Fruit fly (Drosophila melanogaster) whole organism, embryonic: ENCODE results near the gene CG6511.

Source experiments
- Ada2b ChIP-seq: fragments of 200-800 bp; sonication (Bioruptor generic); IDR thresholded peaks from 2 replicates; pipeline ENCODE4 v1.3.6; 2022; ENCODE audit warnings: missing biosample characterization, missing genetic modification characterization
- Aef1 ChIP-seq: fragments of 200-800 bp; sonication (Bioruptor generic); IDR thresholded peaks from 3 replicates; pipeline ENCODE4 v1.3.6; 2022; ENCODE audit warnings: missing biosample characterization, missing genetic modification characterization
- CG10147 ChIP-seq: fragments of 200-800 bp; sonication (Bioruptor generic); optimal IDR thresholded peaks from 2 replicates; lab custom pipeline; 2019; ENCODE audit warnings: missing biosample characterization, mild to moderate bottlenecking, missing genetic modification characterization, moderate library complexity
- CG12744 ChIP-seq: fragments of 200-800 bp; sonication (Bioruptor generic); optimal IDR thresholded peaks from 2 replicates; lab custom pipeline; 2016; ENCODE audit warnings: missing biosample characterization, missing genetic modification characterization
- CG14441 ChIP-seq: fragments of 200-800 bp; sonication (Bioruptor generic); IDR thresholded peaks from 2 replicates; pipeline ENCODE4 v1.3.6; 2022; ENCODE audit warnings: missing biosample characterization, missing genetic modification characterization
- CG14860 ChIP-seq: fragments of 200-800 bp; sonication (Bioruptor generic); IDR thresholded peaks from 3 replicates; pipeline ENCODE4 v1.3.6; 2022; ENCODE audit warnings: missing biosample characterization, missing genetic modification characterization; ENCODE audit not compliant: partially characterized antibody
- CG17359 ChIP-seq: fragments of 200-800 bp; sonication (Bioruptor generic); optimal IDR thresholded peaks from 3 replicates; lab custom pipeline; 2018; ENCODE audit warnings: missing biosample characterization, mild to moderate bottlenecking, missing genetic modification characterization, moderate library complexity
- CG1792 ChIP-seq: fragments of 200-800 bp; sonication (Bioruptor generic); optimal IDR thresholded peaks from 2 replicates; lab custom pipeline; 2016; ENCODE audit warnings: missing biosample characterization, missing genetic modification characterization
- CG18011 ChIP-seq: fragments of 200-800 bp; sonication (Bioruptor generic); optimal IDR thresholded peaks from 2 replicates; lab custom pipeline; 2017; ENCODE audit warnings: missing biosample characterization, missing genetic modification characterization, mild to moderate bottlenecking, moderate library complexity, missing genotype
- CG30020 ChIP-seq: fragments of 200-800 bp; optimal IDR thresholded peaks from 2 replicates; lab custom pipeline; 2019; ENCODE audit warnings: missing biosample characterization, mild to moderate bottlenecking, missing genetic modification characterization, moderate library complexity
- CG3065 ChIP-seq: fragments of 200-800 bp; sonication (Bioruptor generic); optimal IDR thresholded peaks from 2 replicates; lab custom pipeline; 2016; ENCODE audit warnings: missing biosample characterization, missing genetic modification characterization
- CG31365 ChIP-seq: fragments of 200-800 bp; sonication (Bioruptor generic); optimal IDR thresholded peaks from 2 replicates; lab custom pipeline; 2018; ENCODE audit warnings: missing biosample characterization, mild to moderate bottlenecking, missing genetic modification characterization
- CG32532 ChIP-seq: fragments of 200-800 bp; sonication (Bioruptor generic); IDR thresholded peaks from 2 replicates; pipeline ENCODE4 v1.3.6; 2022; ENCODE audit warnings: missing biosample characterization, missing genetic modification characterization
- CG3281 ChIP-seq: fragments of 200-800 bp; sonication (Bioruptor generic); optimal IDR thresholded peaks from 3 replicates; lab custom pipeline; 2017; ENCODE audit warnings: missing biosample characterization, mild to moderate bottlenecking, missing genetic modification characterization
- CG33557 ChIP-seq: fragments of 200-800 bp; sonication (Bioruptor generic); optimal IDR thresholded peaks from 2 replicates; lab custom pipeline; 2019; ENCODE audit warnings: missing biosample characterization, mild to moderate bottlenecking, missing genetic modification characterization, moderate library complexity
- CG4404 ChIP-seq: fragments of 200-800 bp; sonication (Bioruptor generic); IDR thresholded peaks from 2 replicates; pipeline ENCODE4 v1.3.6; 2022; ENCODE audit warnings: missing biosample characterization, missing genetic modification characterization
- CkIIα-i1 ChIP-seq: fragments of 200-800 bp; sonication (Bioruptor generic); IDR thresholded peaks from 2 replicates; pipeline ENCODE4 v1.3.6; 2022; ENCODE audit warnings: missing biosample characterization, missing genetic modification characterization
- Doc3 ChIP-seq: fragments of 200-800 bp; sonication (Bioruptor generic); IDR thresholded peaks from 3 replicates; pipeline ENCODE4 v1.3.6; 2022; ENCODE audit warnings: missing biosample characterization, missing genetic modification characterization; ENCODE audit not compliant: partially characterized antibody
- Drgx ChIP-seq: fragments of 200-800 bp; sonication (Bioruptor generic); IDR thresholded peaks from 2 replicates; pipeline ENCODE4 v1.3.6; 2022; ENCODE audit warnings: missing biosample characterization, missing genetic modification characterization
- Fer1 ChIP-seq: fragments of 200-800 bp; sonication (Bioruptor generic); optimal IDR thresholded peaks from 2 replicates; lab custom pipeline; 2017; ENCODE audit warnings: missing biosample characterization, mild to moderate bottlenecking, missing genetic modification characterization
- Fer3 ChIP-seq: fragments of 200-800 bp; sonication (Bioruptor generic); optimal IDR thresholded peaks from 2 replicates; lab custom pipeline; 2018; ENCODE audit warnings: missing biosample characterization, mild to moderate bottlenecking, missing genetic modification characterization, moderate library complexity
- H15 ChIP-seq: fragments of 200-800 bp; sonication (Bioruptor generic); IDR thresholded peaks from 3 replicates; pipeline ENCODE4 v1.3.6; 2022; ENCODE audit warnings: missing biosample characterization, missing genetic modification characterization
- HLHmδ ChIP-seq: fragments of 200-800 bp; sonication (Bioruptor generic); optimal IDR thresholded peaks from 2 replicates; lab custom pipeline; 2018; ENCODE audit warnings: missing biosample characterization, mild to moderate bottlenecking, missing genetic modification characterization, moderate library complexity
- HmgZ ChIP-seq: fragments of 200-800 bp; sonication (Bioruptor generic); optimal IDR thresholded peaks from 2 replicates; lab custom pipeline; 2018; ENCODE audit warnings: missing biosample characterization, mild to moderate bottlenecking, missing genetic modification characterization
- Hmr ChIP-seq: fragments of 200-800 bp; sonication (Bioruptor generic); optimal IDR thresholded peaks from 3 replicates; lab custom pipeline; 2017; ENCODE audit warnings: mild to moderate bottlenecking, missing biosample characterization, missing genetic modification reagents, missing genetic modification characterization
- Meics ChIP-seq: fragments of 200-800 bp; sonication (Bioruptor generic); optimal IDR thresholded peaks from 2 replicates; lab custom pipeline; 2017; ENCODE audit warnings: missing biosample characterization, mild to moderate bottlenecking, missing genetic modification characterization
- Mes4 ChIP-seq: fragments of 200-800 bp; sonication (Bioruptor generic); optimal IDR thresholded peaks from 2 replicates; lab custom pipeline; 2016; ENCODE audit warnings: missing biosample characterization, missing genetic modification characterization
- Neu2 ChIP-seq: fragments of 200-800 bp; sonication (Bioruptor generic); optimal IDR thresholded peaks from 3 replicates; lab custom pipeline; 2016; ENCODE audit warnings: missing biosample characterization, missing genetic modification characterization, borderline replicate concordance
- Six4 ChIP-seq: fragments of 200-800 bp; sonication (Bioruptor generic); optimal IDR thresholded peaks from 2 replicates; lab custom pipeline; 2016; ENCODE audit warnings: missing biosample characterization, missing genetic modification characterization
- Sox102F ChIP-seq: fragments of 200-800 bp; sonication (Bioruptor generic); optimal IDR thresholded peaks from 2 replicates; lab custom pipeline; 2018; ENCODE audit warnings: missing biosample characterization, mild to moderate bottlenecking, missing genetic modification characterization, moderate library complexity
- Spps ChIP-seq: fragments of 200-800 bp; sonication (Bioruptor generic); optimal IDR thresholded peaks from 2 replicates; lab custom pipeline; 2018; ENCODE audit warnings: missing biosample characterization, mild to moderate bottlenecking, missing genetic modification characterization
- Xrp1 ChIP-seq: fragments of 200-800 bp; sonication (Bioruptor generic); IDR thresholded peaks from 2 replicates; pipeline ENCODE4 v1.3.6; 2022; ENCODE audit warnings: missing biosample characterization, missing genetic modification characterization
- YL-1 ChIP-seq: fragments of 200-800 bp; sonication (Bioruptor generic); optimal IDR thresholded peaks from 3 replicates; lab custom pipeline; 2017; ENCODE audit warnings: missing biosample characterization, mild to moderate bottlenecking, missing genetic modification characterization
- ash1 ChIP-seq: fragments of 200-800 bp; sonication (Bioruptor generic); optimal IDR thresholded peaks from 2 replicates; lab custom pipeline; 2018; ENCODE audit warnings: missing biosample characterization, mild to moderate bottlenecking, missing genetic modification characterization
- az2 ChIP-seq: fragments of 200-800 bp; sonication (Bioruptor generic); optimal IDR thresholded peaks from 3 replicates; lab custom pipeline; 2016; ENCODE audit warnings: missing biosample characterization, missing genetic modification characterization
- br ChIP-seq: fragments of >200 bp; optimal IDR thresholded peaks from 2 replicates; lab custom pipeline; 2017
- cad ChIP-seq: fragments of >200 bp; optimal IDR thresholded peaks from 2 replicates; lab custom pipeline; 2017; ENCODE audit warnings: missing biosample characterization, missing genetic modification characterization
- cato ChIP-seq: fragments of 200-800 bp; sonication (Bioruptor generic); optimal IDR thresholded peaks from 2 replicates; lab custom pipeline; 2016; ENCODE audit warnings: missing biosample characterization, missing genetic modification characterization, borderline replicate concordance
- chm ChIP-seq: fragments of 200-800 bp; sonication (Bioruptor generic); IDR thresholded peaks from 2 replicates; pipeline ENCODE4 v1.3.6; 2022; ENCODE audit warnings: missing biosample characterization, missing genetic modification characterization
- chn ChIP-seq: fragments of 200-800 bp; sonication (Bioruptor generic); optimal IDR thresholded peaks from 2 replicates; lab custom pipeline; 2016; ENCODE audit warnings: missing biosample characterization, missing genetic modification characterization
- crc ChIP-seq: fragments of 200-800 bp; sonication (Bioruptor generic); optimal IDR thresholded peaks from 2 replicates; lab custom pipeline; 2016; ENCODE audit warnings: missing biosample characterization, missing genetic modification characterization
- dmrt99B ChIP-seq: fragments of 200-800 bp; sonication (Bioruptor generic); optimal IDR thresholded peaks from 2 replicates; lab custom pipeline; 2018; ENCODE audit warnings: missing biosample characterization, mild to moderate bottlenecking, missing genetic modification characterization, moderate library complexity
- emc ChIP-seq: fragments of 200-800 bp; sonication (Bioruptor generic); optimal IDR thresholded peaks from 2 replicates; lab custom pipeline; 2016; ENCODE audit warnings: missing biosample characterization, missing genetic modification characterization
- eyg ChIP-seq: fragments of 200-800 bp; sonication (Bioruptor generic); optimal IDR thresholded peaks from 3 replicates; lab custom pipeline; 2016; ENCODE audit warnings: missing biosample characterization, missing genetic modification characterization
- hb ChIP-seq: fragments of 200-800 bp; sonication (Bioruptor generic); IDR thresholded peaks from 3 replicates; pipeline ENCODE4 v1.3.6; 2022; ENCODE audit warnings: missing biosample characterization, missing genetic modification characterization; ENCODE audit not compliant: partially characterized antibody
- mirr ChIP-seq: fragments of 200-800 bp; sonication (Bioruptor generic); optimal IDR thresholded peaks from 3 replicates; lab custom pipeline; 2018; ENCODE audit warnings: missing biosample characterization, mild to moderate bottlenecking, missing genetic modification characterization
- nom ChIP-seq: fragments of 200-800 bp; sonication (Bioruptor generic); optimal IDR thresholded peaks from 2 replicates; lab custom pipeline; 2017; ENCODE audit warnings: missing biosample characterization, missing genetic modification characterization, mild to moderate bottlenecking, moderate library complexity, missing genetic modification reagents
- oc ChIP-seq: fragments of 200-800 bp; sonication (Bioruptor generic); optimal IDR thresholded peaks from 2 replicates; lab custom pipeline; 2018; ENCODE audit warnings: missing biosample characterization, mild to moderate bottlenecking, missing genetic modification characterization, moderate library complexity
- onecut ChIP-seq: fragments of 200-800 bp; sonication (Bioruptor generic); IDR thresholded peaks from 2 replicates; pipeline ENCODE4 v1.3.6; 2022; ENCODE audit warnings: missing biosample characterization, missing genetic modification characterization
- stc ChIP-seq: fragments of 200-800 bp; sonication (Bioruptor generic); IDR thresholded peaks from 2 replicates; pipeline ENCODE4 v1.3.6; 2022; ENCODE audit warnings: missing biosample characterization, missing genetic modification characterization
- wdn ChIP-seq: fragments of 200-800 bp; sonication (Bioruptor generic); IDR thresholded peaks from 2 replicates; pipeline ENCODE4 v1.3.6; 2022; ENCODE audit warnings: missing biosample characterization, missing genetic modification characterization
- zen2 ChIP-seq: fragments of 200-800 bp; sonication (Bioruptor generic); IDR thresholded peaks from 3 replicates; pipeline ENCODE4 v1.3.6; 2022; ENCODE audit warnings: missing biosample characterization, missing genetic modification characterization; ENCODE audit not compliant: partially characterized antibody

Gene CG6511

DNA sequence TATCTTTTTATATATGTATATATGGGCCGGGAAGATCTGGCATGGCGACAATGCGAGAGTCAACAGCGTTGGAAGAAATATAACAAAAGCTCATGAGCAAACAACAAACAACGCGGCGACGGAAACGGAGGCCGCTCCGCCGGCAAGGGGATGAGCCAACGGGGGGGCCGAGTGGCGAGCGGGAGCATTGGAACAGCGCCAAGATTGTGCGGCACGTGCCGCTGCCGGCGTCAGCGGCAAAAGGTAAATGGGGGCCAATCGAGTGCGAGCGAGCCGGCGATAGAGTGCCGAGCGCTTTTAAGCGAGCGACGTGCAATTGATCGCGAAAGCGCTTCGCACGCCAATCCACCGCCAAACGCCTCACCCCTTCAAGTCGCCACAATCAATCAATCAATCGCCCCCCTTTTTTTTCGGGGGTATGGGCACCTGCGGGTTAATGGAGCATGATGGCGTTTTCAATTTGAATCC is 24.6 kb upstream of the CG6511 start (continued):
- peak; percentile 37 for TF ChIP-seq cato (GFP tag; lab: Kevin White, UChicago)
- peak; percentile 80 for TF ChIP-seq oc (tag; lab: Kevin White, UChicago)
- no peak for TF ChIP-seq emc (GFP tag; lab: Kevin White, UChicago)
- peak; percentile 56 for TF ChIP-seq Spps (tag; lab: Kevin White, UChicago)
- peak; percentile 83 for TF ChIP-seq Fer1 (GFP tag; lab: Kevin White, UChicago)
- TF ChIP-seq stc: peak; percentile 48; the same call in 1 of the 2 replicates
- TF ChIP-seq Ada2b (GFP tag; lab: Robert Waterston, UW): 0 out of 2 replicates have a peak, but pooled peaks have one; percentile 20
- TF ChIP-seq CG18011 (GFP tag; lab: Kevin White, UChicago): no peak
- TF ChIP-seq CG33557 (GFP tag; lab: Kevin White, UChicago): peak; percentile 66
- peak; percentile 6 for TF ChIP-seq HLHmδ (GFP tag; lab: Kevin White, UChicago)
- TF ChIP-seq CG17359: peak; percentile 76
- peak; percentile 22 for TF ChIP-seq CG31365 (tag; lab: Kevin White, UChicago)
- peak; percentile 28 for TF ChIP-seq Mes4 (GFP tag; lab: Kevin White, UChicago)
- no peak for TF ChIP-seq CG30020 (tag; lab: Kevin White, UChicago)
- peak; percentile 48 for TF ChIP-seq YL-1 (GFP tag; lab: Kevin White, UChicago)
- TF ChIP-seq CkIIα-i1: no peak
- TF ChIP-seq nom: peak; percentile 73
- TF ChIP-seq CG32532 (GFP tag; lab: Robert Waterston, UW): peak; percentile 57
- TF ChIP-seq Neu2 (GFP tag; lab: Kevin White, UChicago): no peak
- TF ChIP-seq H15: no peak
- peak; percentile 55 for TF ChIP-seq Sox102F (GFP tag; lab: Kevin White, UChicago)
- no peak for TF ChIP-seq br
- TF ChIP-seq CG12744 (GFP tag; lab: Kevin White, UChicago): no peak
- TF ChIP-seq CG14860 (GFP tag; lab: Robert Waterston, UW): no peak
- no peak for TF ChIP-seq Aef1
- no peak for TF ChIP-seq cad (GFP tag; lab: Kevin White, UChicago)
- TF ChIP-seq crc (GFP tag; lab: Kevin White, UChicago): peak; percentile 7
- peak; percentile 63 for TF ChIP-seq Fer3
- TF ChIP-seq Drgx (GFP tag; lab: Robert Waterston, UW): 0 out of 2 replicates have a peak, but pooled peaks have one; percentile 24
- TF ChIP-seq CG10147 (GFP tag; lab: Kevin White, UChicago): peak; percentile 53
- TF ChIP-seq dmrt99B: peak; percentile 62
- no peak for TF ChIP-seq hb (GFP tag; lab: Robert Waterston, UW)
- TF ChIP-seq Xrp1 (GFP tag; lab: Robert Waterston, UW): peak; percentile 80
- TF ChIP-seq ash1 (GFP tag; lab: Kevin White, UChicago): peak; percentile 48
- TF ChIP-seq CG4404 (GFP tag; lab: Robert Waterston, UW): no peak

DNA sequence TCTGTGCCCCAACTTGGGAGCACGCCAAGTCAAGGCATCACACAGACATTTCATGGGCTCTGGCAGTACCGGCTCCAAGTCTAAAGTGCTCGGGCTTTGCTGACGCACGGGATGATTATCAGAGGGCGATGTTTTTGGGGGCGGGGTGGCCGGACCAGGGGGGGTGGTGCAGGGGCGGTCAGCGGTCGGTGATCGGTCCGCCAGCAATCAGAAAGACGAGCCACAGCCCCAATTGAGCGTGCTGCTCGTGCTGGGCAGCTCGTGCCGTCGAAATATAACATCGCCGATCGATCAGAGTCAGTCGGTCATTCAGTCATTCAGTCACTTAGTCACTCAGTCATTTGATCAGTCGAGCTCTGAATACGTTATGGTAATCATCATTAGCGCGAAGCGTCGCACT is 23.3 kb upstream of the CG6511 start:
- TF ChIP-seq Doc3 (GFP tag; lab: Robert Waterston, UW): no peak
- peak; percentile 47 for TF ChIP-seq onecut (GFP tag; lab: Robert Waterston, UW)
- TF ChIP-seq az2 (GFP tag; lab: Kevin White, UChicago): no peak
- TF ChIP-seq chn (GFP tag; lab: Kevin White, UChicago): no peak
- TF ChIP-seq Hmr: peak; percentile 9
- TF ChIP-seq chm (GFP tag; lab: Robert Waterston, UW): peak; percentile 25; the same call in 1 of the 2 replicates
- no peak for TF ChIP-seq Six4 (GFP tag; lab: Kevin White, UChicago)
- 0 out of 3 replicates have a peak, but pooled peaks have one; percentile 33 for TF ChIP-seq zen2 (GFP tag; lab: Robert Waterston, UW)
- TF ChIP-seq CG1792 (GFP tag; lab: Kevin White, UChicago): no peak
- TF ChIP-seq eyg (GFP tag; lab: Kevin White, UChicago): no peak
- no peak for TF ChIP-seq HmgZ (tag; lab: Kevin White, UChicago)
- peak; percentile 8 for TF ChIP-seq Meics (GFP tag; lab: Kevin White, UChicago)
- TF ChIP-seq CG14441 (GFP tag; lab: Robert Waterston, UW): peak; percentile 42; the same call in 1 of the 2 replicates
- TF ChIP-seq wdn (GFP tag; lab: Robert Waterston, UW): no peak
- TF ChIP-seq mirr (GFP tag; lab: Kevin White, UChicago): peak; percentile 73
- no peak for TF ChIP-seq CG3281 (GFP tag; lab: Kevin White, UChicago)
- TF ChIP-seq CG3065: no peak
